Fruit fly (Drosophila melanogaster) whole organism, embryonic: ENCODE results near the gene TotM.

ENCODE experiments used
- Asciz ChIP-seq: fragments of 200-800 bp; sonication (Bioruptor generic); optimal IDR thresholded peaks from 2 replicates; lab custom pipeline; 2017; ENCODE audit warnings: missing biosample characterization, mild to moderate bottlenecking, missing genetic modification characterization, missing genetic modification reagents
- C15 ChIP-seq: fragments of 200-800 bp; sonication (Bioruptor generic); IDR thresholded peaks from 3 replicates; pipeline ENCODE4 v1.3.6; 2022; ENCODE audit warnings: missing biosample characterization, missing genetic modification characterization
- CG10267 ChIP-seq: fragments of 200-800 bp; sonication (Bioruptor generic); optimal IDR thresholded peaks from 2 replicates; lab custom pipeline; 2018; ENCODE audit warnings: missing biosample characterization, mild to moderate bottlenecking, missing genetic modification characterization, moderate library complexity
- CG11085 ChIP-seq: fragments of 200-800 bp; sonication (Bioruptor generic); IDR thresholded peaks from 2 replicates; pipeline ENCODE4 v1.3.6; 2022; ENCODE audit warnings: missing biosample characterization, missing genetic modification characterization
- CG11247 ChIP-seq: fragments of 200-800 bp; sonication (Bioruptor generic); IDR thresholded peaks from 2 replicates; pipeline ENCODE4 v1.3.6; 2022; ENCODE audit warnings: missing biosample characterization, missing genetic modification characterization
- CG12219 ChIP-seq: fragments of 200-800 bp; sonication (Bioruptor generic); optimal IDR thresholded peaks from 3 replicates; lab custom pipeline; 2018; ENCODE audit warnings: missing biosample characterization, mild to moderate bottlenecking, missing genetic modification characterization
- CG12659 ChIP-seq: fragments of 200-800 bp; sonication (Bioruptor generic); optimal IDR thresholded peaks from 3 replicates; lab custom pipeline; 2017; ENCODE audit warnings: mild to moderate bottlenecking, missing biosample characterization, missing genetic modification reagents, missing genetic modification characterization
- CG15479 ChIP-seq: fragments of 200-800 bp; sonication (Bioruptor generic); optimal IDR thresholded peaks from 3 replicates; lab custom pipeline; 2019; ENCODE audit warnings: missing biosample characterization, mild to moderate bottlenecking, missing genetic modification characterization, moderate library complexity
- CG16813 ChIP-seq: fragments of 200-800 bp; sonication (Bioruptor generic); IDR thresholded peaks from 3 replicates; pipeline ENCODE4 v1.3.6; 2022; ENCODE audit warnings: missing biosample characterization, missing genetic modification characterization; ENCODE audit not compliant: partially characterized antibody
- CG16815 ChIP-seq: fragments of 200-800 bp; sonication (Bioruptor generic); optimal IDR thresholded peaks from 3 replicates; lab custom pipeline; 2017; ENCODE audit warnings: missing biosample characterization, mild to moderate bottlenecking, missing genetic modification characterization
- CG17612 ChIP-seq: fragments of 200-800 bp; sonication (Bioruptor generic); IDR thresholded peaks from 2 replicates; pipeline ENCODE4 v1.3.6; 2022; ENCODE audit warnings: missing biosample characterization, missing genetic modification characterization
- CG18011 ChIP-seq: fragments of 200-800 bp; sonication (Bioruptor generic); optimal IDR thresholded peaks from 2 replicates; lab custom pipeline; 2017; ENCODE audit warnings: missing biosample characterization, missing genetic modification characterization, mild to moderate bottlenecking, moderate library complexity, missing genotype
- CG18764 ChIP-seq: fragments of 200-800 bp; sonication (Bioruptor generic); optimal IDR thresholded peaks from 3 replicates; lab custom pipeline; 2016; ENCODE audit warnings: missing biosample characterization, missing genetic modification characterization
- CG34422 ChIP-seq: fragments of 200-800 bp; sonication (Bioruptor generic); IDR thresholded peaks from 3 replicates; pipeline ENCODE4 v1.3.6; 2022; ENCODE audit warnings: missing biosample characterization, missing genetic modification characterization
- CG43689 ChIP-seq: fragments of 200-800 bp; sonication (Bioruptor generic); IDR thresholded peaks from 2 replicates; pipeline ENCODE4 v1.3.6; 2022; ENCODE audit warnings: missing biosample characterization, missing genetic modification characterization
- CG5953 ChIP-seq: fragments of 200-800 bp; sonication (Bioruptor generic); IDR thresholded peaks from 2 replicates; pipeline ENCODE4 v1.3.6; 2022; ENCODE audit warnings: missing biosample characterization, missing genetic modification characterization
- CG6654 ChIP-seq: fragments of 200-800 bp; sonication (Bioruptor generic); optimal IDR thresholded peaks from 2 replicates; lab custom pipeline; 2017; ENCODE audit warnings: missing biosample characterization, mild to moderate bottlenecking, missing genetic modification characterization
- CoRest ChIP-seq: fragments of 200-800 bp; sonication (Bioruptor generic); optimal IDR thresholded peaks from 3 replicates; lab custom pipeline; 2018; ENCODE audit warnings: missing biosample characterization, mild to moderate bottlenecking, missing genetic modification characterization, moderate library complexity
- D19B ChIP-seq: fragments of 200-800 bp; sonication (Bioruptor generic); optimal IDR thresholded peaks from 2 replicates; lab custom pipeline; 2017; ENCODE audit warnings: missing biosample characterization, mild to moderate bottlenecking, missing genetic modification characterization
- Dip3 ChIP-seq: fragments of 200-800 bp; sonication (Bioruptor generic); optimal IDR thresholded peaks from 3 replicates; lab custom pipeline; 2016; ENCODE audit warnings: missing biosample characterization, missing genetic modification characterization
- Dll ChIP-seq: fragments of 200-800 bp; sonication (Bioruptor generic); IDR thresholded peaks from 4 replicates; pipeline ENCODE4 v1.3.6; 2022; ENCODE audit warnings: missing biosample characterization, missing genetic modification characterization; ENCODE audit not compliant: partially characterized antibody
- H15 ChIP-seq: fragments of 200-800 bp; sonication (Bioruptor generic); IDR thresholded peaks from 3 replicates; pipeline ENCODE4 v1.3.6; 2022; ENCODE audit warnings: missing biosample characterization, missing genetic modification characterization
- H2.0 ChIP-seq: fragments of 200-800 bp; sonication (Bioruptor generic); IDR thresholded peaks from 2 replicates; pipeline ENCODE4 v1.3.6; 2022; ENCODE audit warnings: missing biosample characterization, missing genetic modification characterization
- HLH4C ChIP-seq: fragments of 200-800 bp; sonication (Bioruptor generic); IDR thresholded peaks from 3 replicates; pipeline ENCODE4 v1.3.6; 2022; ENCODE audit warnings: missing biosample characterization, missing genetic modification characterization; ENCODE audit not compliant: partially characterized antibody
- Jarid2 ChIP-seq: fragments of 200-800 bp; sonication (Bioruptor generic); optimal IDR thresholded peaks from 3 replicates; lab custom pipeline; 2017; ENCODE audit warnings: mild to moderate bottlenecking, missing biosample characterization, missing genetic modification reagents, missing genetic modification characterization
- MTF-1 ChIP-seq: fragments of 200-800 bp; sonication (Bioruptor generic); optimal IDR thresholded peaks from 2 replicates; lab custom pipeline; 2018; ENCODE audit warnings: missing biosample characterization, mild to moderate bottlenecking, missing genetic modification characterization, borderline replicate concordance
- Max ChIP-seq: fragments of 200-800 bp; sonication (Bioruptor generic); optimal IDR thresholded peaks from 2 replicates; lab custom pipeline; 2016; ENCODE audit warnings: missing biosample characterization, mild to moderate bottlenecking, missing genetic modification characterization
- Opbp ChIP-seq: fragments of 200-800 bp; sonication (Bioruptor generic); IDR thresholded peaks from 3 replicates; pipeline ENCODE4 v1.3.6; 2022; ENCODE audit warnings: missing biosample characterization, missing genetic modification characterization; ENCODE audit not compliant: partially characterized antibody
- Ptx1 ChIP-seq: fragments of 200-800 bp; sonication (Bioruptor generic); IDR thresholded peaks from 2 replicates; pipeline ENCODE4 v1.3.6; 2022; ENCODE audit warnings: missing biosample characterization, missing genetic modification characterization
- Six4 ChIP-seq: fragments of 200-800 bp; sonication (Bioruptor generic); optimal IDR thresholded peaks from 2 replicates; lab custom pipeline; 2016; ENCODE audit warnings: missing biosample characterization, missing genetic modification characterization
- Tbp ChIP-seq: fragments of >200 bp; optimal IDR thresholded peaks from 2 replicates; lab custom pipeline; 2018; ENCODE audit warnings: missing biosample characterization, missing genetic modification characterization
- Xrp1 ChIP-seq: fragments of 200-800 bp; sonication (Bioruptor generic); IDR thresholded peaks from 2 replicates; pipeline ENCODE4 v1.3.6; 2022; ENCODE audit warnings: missing biosample characterization, missing genetic modification characterization
- cad ChIP-seq: fragments of >200 bp; optimal IDR thresholded peaks from 2 replicates; lab custom pipeline; 2017; ENCODE audit warnings: missing biosample characterization, missing genetic modification characterization
- cato ChIP-seq: fragments of 200-800 bp; sonication (Bioruptor generic); optimal IDR thresholded peaks from 2 replicates; lab custom pipeline; 2016; ENCODE audit warnings: missing biosample characterization, missing genetic modification characterization, borderline replicate concordance
- chinmo ChIP-seq: fragments of 200-800 bp; sonication (Bioruptor generic); IDR thresholded peaks from 4 replicates; pipeline ENCODE4 v1.3.6; 2022; ENCODE audit warnings: missing biosample characterization, missing genetic modification characterization; ENCODE audit not compliant: partially characterized antibody
- dysf ChIP-seq: fragments of 200-800 bp; sonication (Bioruptor generic); IDR thresholded peaks from 3 replicates; pipeline ENCODE4 v1.3.6; 2022; ENCODE audit warnings: missing biosample characterization, missing genetic modification characterization
- fd96Cb ChIP-seq: fragments of 200-800 bp; sonication (Bioruptor generic); optimal IDR thresholded peaks from 2 replicates; lab custom pipeline; 2018; ENCODE audit warnings: missing biosample characterization, mild to moderate bottlenecking, missing genetic modification characterization, moderate library complexity
- gce ChIP-seq: fragments of 200-800 bp; sonication (Bioruptor generic); IDR thresholded peaks from 3 replicates; pipeline ENCODE4 v1.3.6; 2022; ENCODE audit warnings: missing biosample characterization, missing genetic modification characterization
- grau ChIP-seq: fragments of 200-800 bp; optimal IDR thresholded peaks from 3 replicates; lab custom pipeline; 2019; ENCODE audit warnings: missing biosample characterization, mild to moderate bottlenecking, missing genetic modification characterization, moderate library complexity
- grn ChIP-seq: fragments of 200-800 bp; sonication (Bioruptor generic); optimal IDR thresholded peaks from 3 replicates; lab custom pipeline; 2017; ENCODE audit warnings: missing biosample characterization, missing genetic modification characterization
- gsb-n ChIP-seq: fragments of 200-800 bp; sonication (Bioruptor generic); optimal IDR thresholded peaks from 3 replicates; lab custom pipeline; 2018; ENCODE audit warnings: missing biosample characterization, mild to moderate bottlenecking, missing genetic modification characterization
- lbe ChIP-seq: fragments of 200-800 bp; sonication (Bioruptor generic); optimal IDR thresholded peaks from 2 replicates; lab custom pipeline; 2016; ENCODE audit warnings: missing biosample characterization, mild to moderate bottlenecking, missing genetic modification characterization
- mirr ChIP-seq: fragments of 200-800 bp; sonication (Bioruptor generic); optimal IDR thresholded peaks from 3 replicates; lab custom pipeline; 2018; ENCODE audit warnings: missing biosample characterization, mild to moderate bottlenecking, missing genetic modification characterization
- nerfin-2 ChIP-seq: fragments of 200-800 bp; sonication (Bioruptor generic); IDR thresholded peaks from 2 replicates; pipeline ENCODE4 v1.3.6; 2022; ENCODE audit warnings: missing biosample characterization, missing genetic modification characterization; ENCODE audit not compliant: partially characterized antibody
- schlank ChIP-seq: fragments of 200-800 bp; sonication (Bioruptor generic); optimal IDR thresholded peaks from 2 replicates; lab custom pipeline; 2018; ENCODE audit warnings: missing biosample characterization, mild to moderate bottlenecking, missing genetic modification characterization
- shn ChIP-seq: fragments of 200-800 bp; sonication (Bioruptor generic); optimal IDR thresholded peaks from 3 replicates; lab custom pipeline; 2016; ENCODE audit warnings: missing biosample characterization, missing genetic modification characterization
- sima ChIP-seq: fragments of 200-800 bp; sonication (Bioruptor generic); optimal IDR thresholded peaks from 2 replicates; lab custom pipeline; 2016; ENCODE audit warnings: missing biosample characterization, missing genetic modification characterization
- tin ChIP-seq: fragments of 200-800 bp; sonication (Bioruptor generic); optimal IDR thresholded peaks from 3 replicates; lab custom pipeline; 2016; ENCODE audit warnings: missing biosample characterization, missing genetic modification characterization
- tna ChIP-seq: fragments of 200-800 bp; sonication (Bioruptor generic); IDR thresholded peaks from 2 replicates; pipeline ENCODE4 v1.3.6; 2022; ENCODE audit warnings: missing biosample characterization, missing genetic modification characterization; ENCODE audit not compliant: partially characterized antibody
- trh ChIP-seq: fragments of 200-800 bp; sonication (Bioruptor generic); optimal IDR thresholded peaks from 2 replicates; lab custom pipeline; 2016; ENCODE audit warnings: missing biosample characterization, missing genetic modification characterization
- vfl ChIP-seq: fragments of 200-800 bp; sonication (Bioruptor generic); optimal IDR thresholded peaks from 2 replicates; lab custom pipeline; 2016; ENCODE audit warnings: missing biosample characterization, missing genetic modification characterization
- zen ChIP-seq: fragments of 200-800 bp; sonication (Bioruptor generic); optimal IDR thresholded peaks from 3 replicates; lab custom pipeline; 2018; ENCODE audit warnings: missing biosample characterization, mild to moderate bottlenecking, missing genetic modification characterization, moderate library complexity

Gene TotM

dm6 chr2L:5292643-5292963 lies 37.1 kb upstream of the TotM start (continued):
- no peak for TF ChIP-seq Jarid2 (GFP tag; lab: Kevin White, UChicago)
- TF ChIP-seq cad (GFP tag; lab: Kevin White, UChicago) = no peak
- no peak for TF ChIP-seq CG12219 (GFP tag; lab: Kevin White, UChicago)
- TF ChIP-seq Opbp (GFP tag; lab: Robert Waterston, UW) = no peak
- TF ChIP-seq Tbp = no peak
- TF ChIP-seq vfl = no peak
- no peak for TF ChIP-seq D19B (GFP tag; lab: Kevin White, UChicago)
- no peak for TF ChIP-seq sima (GFP tag; lab: Kevin White, UChicago)
- no peak for TF ChIP-seq chinmo (GFP tag; lab: Robert Waterston, UW)
- TF ChIP-seq H15 (GFP tag; lab: Robert Waterston, UW) = no peak
- TF ChIP-seq tin (GFP tag; lab: Kevin White, UChicago) = no peak
- TF ChIP-seq Max (GFP tag; lab: Kevin White, UChicago) = no peak
- TF ChIP-seq Dip3 (GFP tag; lab: Kevin White, UChicago) = no peak
- no peak for TF ChIP-seq Asciz
- 0 out of 2 replicates have a peak, but pooled peaks have one; percentile 8 for TF ChIP-seq Ptx1 (GFP tag; lab: Robert Waterston, UW)
- no peak for TF ChIP-seq gce
- TF ChIP-seq CG11247 (GFP tag; lab: Robert Waterston, UW) = no peak
- no peak for TF ChIP-seq CG16815
- TF ChIP-seq CoRest (tag; lab: Kevin White, UChicago) = no peak
- no peak for TF ChIP-seq cato (GFP tag; lab: Kevin White, UChicago)
- no peak for TF ChIP-seq MTF-1 (GFP tag; lab: Kevin White, UChicago)
- TF ChIP-seq trh (GFP tag; lab: Kevin White, UChicago) = no peak
- peak; percentile 30; the same call in 1 of the 2 replicates for TF ChIP-seq Xrp1
- TF ChIP-seq shn (GFP tag; lab: Kevin White, UChicago) = no peak
- no peak for TF ChIP-seq Dll (GFP tag; lab: Robert Waterston, UW)
- no peak for TF ChIP-seq zen
- no peak for TF ChIP-seq CG5953 (GFP tag; lab: Robert Waterston, UW)
- no peak for TF ChIP-seq schlank (tag; lab: Kevin White, UChicago)
- no peak for TF ChIP-seq H2.0 (GFP tag; lab: Robert Waterston, UW)
- peak; percentile 3 for TF ChIP-seq fd96Cb
- TF ChIP-seq CG17612 (GFP tag; lab: Robert Waterston, UW) = no peak
- no peak for TF ChIP-seq CG34422
- no peak for TF ChIP-seq CG11085 (GFP tag; lab: Robert Waterston, UW)
- no peak for TF ChIP-seq CG10267
- TF ChIP-seq lbe (GFP tag; lab: Kevin White, UChicago) = peak; percentile 95
- no peak for TF ChIP-seq gsb-n (tag; lab: Kevin White, UChicago)
- TF ChIP-seq grn (GFP tag; lab: Kevin White, UChicago) = no peak
- no peak for TF ChIP-seq CG6654

- TF ChIP-seq Six4 (GFP tag; lab: Kevin White, UChicago) (peak; percentile 55), CG12659 (GFP tag; lab: Kevin White, UChicago) (peak; percentile 60), dysf (peak; percentile 69), C15 (GFP tag; lab: Robert Waterston, UW) (no peak), CG43689 (no peak), grau (tag; lab: Kevin White, UChicago) (peak; percentile 65), mirr (GFP tag; lab: Kevin White, UChicago) (no peak), nerfin-2 (GFP tag; lab: Robert Waterston, UW) (no peak), CG16813 (no peak), CG15479 (peak; percentile 20), Dip3 (GFP tag; lab: Kevin White, UChicago) (no peak), schlank (tag; lab: Kevin White, UChicago) (no peak), CG18764 (GFP tag; lab: Kevin White, UChicago) (peak; percentile 44), CG18011 (GFP tag; lab: Kevin White, UChicago) (no peak), tna (GFP tag; lab: Robert Waterston, UW) (no peak), HLH4C (GFP tag; lab: Robert Waterston, UW) (no peak)
Observed at dm6 chr2L:5292977-5293513, 36.6 kb upstream of the TotM start.
